Worm (Caenorhabditis elegans) whole organism, L1 larva: Measurements from ENCODE around the gene F32H5.1.
A peak's percentile ranks its signal among the peaks of the same experiment; 100 is the strongest.

Experiments
- F16B12.6 ChIP-seq: fragments of 150-350 bp; optimal IDR thresholded peaks from 2 replicates; lab custom pipeline; 2014; ENCODE audit warnings: missing biosample characterization, missing genetic modification characterization
- Y116A8C.19 ChIP-seq: sonication (generic microtip); optimal IDR thresholded peaks from 2 replicates; lab custom pipeline; 2016; ENCODE audit warnings: missing compliant biosample characterization, missing genetic modification characterization, borderline replicate concordance
- aha-1 ChIP-seq: fragments of 150-350 bp; optimal IDR thresholded peaks from 2 replicates; lab custom pipeline; 2014; ENCODE audit warnings: missing biosample characterization, missing genetic modification characterization
- alr-1 ChIP-seq: fragments of 200-800 bp; sonication (Bioruptor generic); optimal IDR thresholded peaks from 2 replicates; lab custom pipeline; 2018; ENCODE audit warnings: borderline replicate concordance, mild to moderate bottlenecking, missing genetic modification characterization, missing compliant biosample characterization
- ama-1 ChIP-seq: fragments of 150-350 bp; optimal IDR thresholded peaks from 2 replicates; lab custom pipeline; 2014
- blmp-1 ChIP-seq: fragments of 150-350 bp; optimal IDR thresholded peaks from 2 replicates; lab custom pipeline; 2014; ENCODE audit warnings: missing biosample characterization, missing genetic modification characterization
- ceh-63 ChIP-seq: fragments of 200-800 bp; sonication (Bioruptor generic); optimal IDR thresholded peaks from 2 replicates; lab custom pipeline; 2018; ENCODE audit warnings: mild to moderate bottlenecking, missing genetic modification characterization, missing compliant biosample characterization
- ces-1 ChIP-seq: fragments of 150-350 bp; optimal IDR thresholded peaks from 2 replicates; lab custom pipeline; 2014; ENCODE audit warnings: missing biosample characterization, missing genetic modification reagents, missing genetic modification characterization
- efl-1 ChIP-seq, 4 experiments: fragments of 150-350 bp; optimal IDR thresholded peaks in 3 of 4; peaks in 1 of 4; 1 replicate in 1 of 4; 2 replicates in 3 of 4; lab custom pipeline; 2014; ENCODE audit warnings: missing biosample characterization in 2 of 4, missing genetic modification characterization in 2 of 4, missing genetic modification reagents in 2 of 4
- efl-3 ChIP-seq: fragments of 200-800 bp; sonication (Bioruptor generic); optimal IDR thresholded peaks from 2 replicates; lab custom pipeline; 2018; ENCODE audit warnings: mild to moderate bottlenecking, missing genetic modification characterization, missing compliant biosample characterization
- egl-27 ChIP-seq, 2 experiments: fragments of 150-350 bp in 1 of 2; sonication (generic microtip); optimal IDR thresholded peaks; 3 replicates each; lab custom pipeline; 2017 to 2018; ENCODE audit warnings: missing biosample characterization in 2 of 2, missing genetic modification characterization in 2 of 2, missing genetic modification reagents in 2 of 2
- ets-5 ChIP-seq: fragments of 200-800 bp; sonication (Bioruptor generic); IDR thresholded peaks from 2 replicates; pipeline ENCODE4 v1.3.6; 2022; ENCODE audit warnings: missing genetic modification characterization, missing compliant biosample characterization
- fkh-10 ChIP-seq: sonication (generic microtip); optimal IDR thresholded peaks from 2 replicates; lab custom pipeline; 2017; ENCODE audit warnings: missing biosample characterization, missing genetic modification reagents, missing genetic modification characterization
- fkh-8 ChIP-seq: sonication (generic microtip); optimal IDR thresholded peaks from 2 replicates; lab custom pipeline; 2016; ENCODE audit warnings: mild to moderate bottlenecking, missing genetic modification characterization, missing compliant biosample characterization
- fos-1 ChIP-seq: fragments of 150-350 bp; optimal IDR thresholded peaks from 2 replicates; lab custom pipeline; 2014; ENCODE audit warnings: missing biosample characterization, missing genetic modification characterization
- grh-1 ChIP-seq: fragments of 200-800 bp; sonication (Bioruptor generic); IDR thresholded peaks from 2 replicates; pipeline ENCODE4 v1.3.6; 2022; ENCODE audit warnings: missing genetic modification reagents, missing genetic modification characterization, missing compliant biosample characterization
- hlh-4 ChIP-seq: sonication (generic microtip); optimal IDR thresholded peaks from 2 replicates; lab custom pipeline; 2016; ENCODE audit warnings: mild to moderate bottlenecking, missing genetic modification characterization, missing compliant biosample characterization
- hpl-2 ChIP-seq: fragments of 150-350 bp; optimal IDR thresholded peaks from 2 replicates; lab custom pipeline; 2014; ENCODE audit warnings: missing biosample characterization, missing genetic modification reagents, missing genetic modification characterization
- irx-1 ChIP-seq: sonication (generic microtip); optimal IDR thresholded peaks from 2 replicates; lab custom pipeline; 2016; ENCODE audit warnings: missing genetic modification characterization, missing compliant biosample characterization
- isw-1 ChIP-seq: fragments of 200-800 bp; sonication (Bioruptor generic); IDR thresholded peaks from 2 replicates; pipeline ENCODE4 v1.3.6; 2022; ENCODE audit warnings: missing genetic modification characterization, missing compliant biosample characterization
- lin-13 ChIP-seq: fragments of 150-350 bp; optimal IDR thresholded peaks from 2 replicates; lab custom pipeline; 2014; ENCODE audit warnings: missing biosample characterization, missing genetic modification reagents, missing genetic modification characterization
- lin-14 ChIP-seq: fragments of 200-800 bp; sonication (Bioruptor generic); optimal IDR thresholded peaks from 2 replicates; lab custom pipeline; 2018; ENCODE audit warnings: mild to moderate bottlenecking, missing genetic modification characterization, moderate library complexity, missing compliant biosample characterization
- lin-15B ChIP-seq: fragments of 150-350 bp; sonication (generic microtip); optimal IDR thresholded peaks from 3 replicates; lab custom pipeline; 2014; ENCODE audit warnings: missing biosample characterization, missing genetic modification characterization
- lin-39 ChIP-seq: fragments of 150-350 bp; optimal IDR thresholded peaks from 2 replicates; lab custom pipeline; 2014; ENCODE audit warnings: missing biosample characterization, missing genetic modification reagents, missing genetic modification characterization
- mab-9 ChIP-seq: fragments of 200-800 bp; sonication (Bioruptor generic); IDR thresholded peaks from 2 replicates; pipeline ENCODE4 v1.3.6; 2022; ENCODE audit warnings: missing genetic modification reagents, missing genetic modification characterization, missing compliant biosample characterization
- mdl-1 ChIP-seq, 2 experiments: fragments of 150-350 bp; optimal IDR thresholded peaks; 2 replicates each; lab custom pipeline; 2014 to 2017; ENCODE audit warnings: missing biosample characterization in 2 of 2, missing genetic modification characterization in 2 of 2, inconsistent platforms in 1 of 2
- mep-1 ChIP-seq: fragments of 150-350 bp; optimal IDR thresholded peaks from 2 replicates; lab custom pipeline; 2014; ENCODE audit warnings: missing biosample characterization, missing genetic modification characterization
- nhr-11 ChIP-seq: fragments of 150-350 bp; optimal IDR thresholded peaks from 2 replicates; lab custom pipeline; 2014; ENCODE audit warnings: missing biosample characterization, missing genetic modification characterization
- nhr-19 ChIP-seq: fragments of 200-800 bp; sonication (Bioruptor generic); conservative IDR thresholded peaks from 2 replicates; pipeline ENCODE4 v1.3.6; 2022; ENCODE audit warnings: missing genetic modification characterization, missing compliant biosample characterization
- nhr-20 ChIP-seq: sonication (generic microtip); optimal IDR thresholded peaks from 2 replicates; lab custom pipeline; 2016; ENCODE audit warnings: mild to moderate bottlenecking, missing genetic modification characterization, missing compliant biosample characterization
- nhr-237 ChIP-seq: fragments of 150-350 bp; optimal IDR thresholded peaks from 2 replicates; lab custom pipeline; 2014; ENCODE audit warnings: missing biosample characterization, missing genetic modification characterization
- nhr-28 ChIP-seq: fragments of 150-350 bp; optimal IDR thresholded peaks from 2 replicates; lab custom pipeline; 2014; ENCODE audit warnings: missing biosample characterization, missing genetic modification characterization
- nhr-76 ChIP-seq: sonication (generic microtip); optimal IDR thresholded peaks from 2 replicates; lab custom pipeline; 2017; ENCODE audit warnings: missing biosample characterization, missing genetic modification characterization
- nhr-77 ChIP-seq: fragments of 150-350 bp; optimal IDR thresholded peaks from 2 replicates; lab custom pipeline; 2014; ENCODE audit warnings: missing biosample characterization, missing genetic modification characterization
- nhr-84 ChIP-seq: sonication (generic microtip); optimal IDR thresholded peaks from 2 replicates; lab custom pipeline; 2017; ENCODE audit warnings: missing biosample characterization, missing genetic modification characterization
- nhr-85 ChIP-seq: sonication (generic microtip); peaks from one replicate; lab custom pipeline; 2016; ENCODE audit warnings: missing genetic modification characterization, inconsistent platforms, missing compliant biosample characterization
- nhr-90 ChIP-seq: sonication (generic microtip); optimal IDR thresholded peaks from 2 replicates; lab custom pipeline; 2016; ENCODE audit warnings: mild to moderate bottlenecking, missing genetic modification characterization, missing compliant biosample characterization; ENCODE audit not compliant: poor library complexity
- pqm-1 ChIP-seq: sonication (generic microtip); optimal IDR thresholded peaks from 3 replicates; lab custom pipeline; 2017; ENCODE audit warnings: missing biosample characterization, missing genetic modification characterization
- rnt-1 ChIP-seq: sonication (generic microtip); optimal IDR thresholded peaks from 2 replicates; lab custom pipeline; 2016; ENCODE audit warnings: mild to moderate bottlenecking, missing genetic modification characterization, moderate library complexity, missing compliant biosample characterization
- skn-1 ChIP-seq: fragments of 150-350 bp; optimal IDR thresholded peaks from 2 replicates; lab custom pipeline; 2014; ENCODE audit warnings: missing biosample characterization, missing genetic modification characterization
- snpc-4 ChIP-seq: fragments of 150-350 bp; optimal IDR thresholded peaks from 2 replicates; lab custom pipeline; 2014; ENCODE audit warnings: missing biosample characterization, missing genetic modification characterization
- snu-23 ChIP-seq: sonication (generic microtip); optimal IDR thresholded peaks from 2 replicates; lab custom pipeline; 2016; ENCODE audit warnings: missing genetic modification characterization, missing compliant biosample characterization
- sox-4 ChIP-seq: sonication (generic microtip); optimal IDR thresholded peaks from 2 replicates; lab custom pipeline; 2016; ENCODE audit warnings: missing genetic modification characterization, missing compliant biosample characterization
- sptf-1 ChIP-seq: fragments of 150-350 bp; optimal IDR thresholded peaks from 2 replicates; lab custom pipeline; 2014; ENCODE audit warnings: missing biosample characterization, missing genetic modification characterization
- sup-37 ChIP-seq: fragments of 200-800 bp; sonication (Bioruptor generic); optimal IDR thresholded peaks from 2 replicates; lab custom pipeline; 2018; ENCODE audit warnings: mild to moderate bottlenecking, missing genetic modification characterization, missing compliant biosample characterization
- swsn-7 ChIP-seq: sonication (generic microtip); optimal IDR thresholded peaks from 2 replicates; lab custom pipeline; 2016; ENCODE audit warnings: missing genetic modification characterization, missing compliant biosample characterization
- tbx-2 ChIP-seq: sonication (generic microtip); optimal IDR thresholded peaks from 2 replicates; lab custom pipeline; 2016; ENCODE audit warnings: missing genetic modification characterization, missing compliant biosample characterization
- unc-130 ChIP-seq: fragments of 150-350 bp; optimal IDR thresholded peaks from 2 replicates; lab custom pipeline; 2017; ENCODE audit warnings: missing biosample characterization, missing genetic modification characterization, inconsistent platforms
- unc-62 ChIP-seq: fragments of 150-350 bp; optimal IDR thresholded peaks from 2 replicates; lab custom pipeline; 2014; ENCODE audit warnings: missing biosample characterization, missing genetic modification reagents, missing genetic modification characterization
- vab-15 ChIP-seq: sonication (generic microtip); optimal IDR thresholded peaks from 2 replicates; lab custom pipeline; 2017; ENCODE audit warnings: missing genotype, mild to moderate bottlenecking, missing genetic modification characterization, missing compliant biosample characterization
- xbp-1 ChIP-seq: sonication (generic microtip); optimal IDR thresholded peaks from 2 replicates; lab custom pipeline; 2016; ENCODE audit warnings: missing genetic modification characterization, missing compliant biosample characterization
- zag-1 ChIP-seq: fragments of 150-350 bp; optimal IDR thresholded peaks from 2 replicates; lab custom pipeline; 2014; ENCODE audit warnings: missing biosample characterization, missing genetic modification characterization
- ztf-11 ChIP-seq, 2 experiments: sonication (generic microtip); optimal IDR thresholded peaks; 2 replicates each; lab custom pipeline; 2016 to 2017; ENCODE audit warnings: missing genetic modification characterization in 2 of 2, missing biosample characterization in 1 of 2, missing compliant biosample characterization in 1 of 2
- ztf-4 ChIP-seq: fragments of 150-350 bp; optimal IDR thresholded peaks from 2 replicates; lab custom pipeline; 2014; ENCODE audit warnings: missing biosample characterization, missing genetic modification characterization

The F32H5.1 gene

DNA sequence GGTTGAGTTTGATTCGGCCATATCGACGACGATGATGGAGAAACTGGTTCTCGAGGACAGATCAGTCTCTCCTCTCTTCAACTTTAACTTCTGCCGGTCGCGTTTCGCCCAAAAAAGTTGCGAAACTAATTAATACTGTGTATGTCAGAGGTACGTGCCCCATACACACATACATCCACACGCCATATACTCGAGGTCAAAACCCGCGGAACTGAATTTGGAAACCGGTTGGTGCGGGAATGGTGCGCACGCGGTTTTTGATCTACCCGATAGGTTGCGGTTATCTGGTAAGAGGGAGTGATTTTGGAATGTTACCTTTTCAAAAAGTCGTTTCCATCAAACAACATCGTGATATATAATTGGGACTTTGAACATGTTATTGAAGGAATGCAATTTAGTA, 22.3 kb upstream of the F32H5.1 start, which contains the start of gene ifbp-1 (continued):
- TF ChIP-seq efl-3 (GFP tag; lab: Kevin White, UChicago) (peak; percentile 26), nhr-11 (tag; lab: Kevin White, UChicago) (peak; percentile 26), nhr-77 (tag; lab: Kevin White, UChicago) (no peak), lin-13 (GFP tag; lab: Kevin White, UChicago) (peak; percentile 63), pqm-1 (tag; lab: Kevin White, UChicago) (no peak), snu-23 (GFP tag; lab: Kevin White, UChicago) (peak; percentile 82), hpl-2 (no peak), fkh-8 (tag; lab: Kevin White, UChicago) (no peak), rnt-1 (tag; lab: Kevin White, UChicago) (peak; percentile 36), ama-1 (no peak), nhr-19 (peak; percentile 69), lin-39 (tag; lab: Kevin White, UChicago) (no peak), unc-62 (GFP tag; lab: Kevin White, UChicago) (no peak), isw-1 (GFP tag; lab: Robert Waterston, UW) (no peak), fkh-10 (GFP tag; lab: Kevin White, UChicago) (no peak), ztf-4 (tag; lab: Kevin White, UChicago) (no peak), lin-14 (GFP tag; lab: Kevin White, UChicago) (peak; percentile 96), alr-1 (no peak), nhr-76 (tag; lab: Kevin White, UChicago) (no peak), fos-1 (tag; lab: Kevin White, UChicago) (no peak), skn-1 (tag; lab: Kevin White, UChicago) (no peak), F16B12.6 (tag; lab: Kevin White, UChicago) (no peak), nhr-28 (tag; lab: Kevin White, UChicago) (no peak), zag-1 (no peak), ets-5 (GFP tag; lab: Robert Waterston, UW) (no peak), mdl-1 (tag; optimal IDR thresholded peaks at IDR 0.05; lab: Kevin White, UChicago) (peak in 1 of 2 experiments; percentile 92), grh-1 (GFP tag; lab: Robert Waterston, UW) (peak; percentile 100), hlh-4 (tag; lab: Kevin White, UChicago) (no peak), Y116A8C.19 (tag; lab: Kevin White, UChicago) (no peak), lin-15B (no peak), vab-15 (tag; lab: Kevin White, UChicago) (peak; percentile 80), nhr-237 (tag; lab: Kevin White, UChicago) (no peak), irx-1 (tag; lab: Kevin White, UChicago) (peak; percentile 20), swsn-7 (tag; lab: Kevin White, UChicago) (peak; percentile 38), efl-1 (optimal IDR thresholded peaks at IDR 0.05; lab: Kevin White, UChicago) (peak; percentile 16 to 47), efl-1 (GFP tag; optimal IDR thresholded peaks at IDR 0.05 in 1 of 2; lab: Kevin White, UChicago) (peak in 1 of 2 experiments; percentile 95), blmp-1 (peak; percentile 86), mab-9 (no peak), ces-1 (GFP tag; lab: Kevin White, UChicago) (no peak), nhr-85 (tag; lab: Kevin White, UChicago) (peak; percentile 100), sup-37 (GFP tag; lab: Kevin White, UChicago) (no peak), nhr-20 (tag; lab: Kevin White, UChicago) (peak; percentile 89), ceh-63 (no peak), tbx-2 (tag; lab: Kevin White, UChicago) (peak; percentile 72), nhr-84 (tag; lab: Kevin White, UChicago) (no peak), unc-130 (tag; lab: Kevin White, UChicago) (peak; percentile 87), sox-4 (tag; lab: Kevin White, UChicago) (no peak), mep-1 (tag; lab: Kevin White, UChicago) (peak; percentile 69), egl-27 (tag; optimal IDR thresholded peaks at IDR 0.05; lab: Kevin White, UChicago) (peak in 1 of 2 experiments; percentile 41), xbp-1 (tag; lab: Kevin White, UChicago) (peak; percentile 40), nhr-90 (peak; percentile 85), ztf-11 (tag; optimal IDR thresholded peaks at IDR 0.05; lab: Kevin White, UChicago) (no peak), sptf-1 (tag; lab: Kevin White, UChicago) (no peak), aha-1 (tag; lab: Kevin White, UChicago) (no peak), snpc-4 (no peak)
